Fruit fly (Drosophila melanogaster) whole organism, adult: ENCODE measurements around the gene Eig71Eg.

Experiments
- CG11617 ChIP-seq: fragments of 200-800 bp; sonication (Bioruptor generic); optimal IDR thresholded peaks from 2 replicates; lab custom pipeline; 2017; ENCODE audit warnings: mild to moderate bottlenecking, missing biosample characterization, missing genetic modification reagents, missing genetic modification characterization
- CG12768 ChIP-seq: fragments of 200-800 bp; sonication (Bioruptor generic); optimal IDR thresholded peaks from 2 replicates; lab custom pipeline; 2017; ENCODE audit warnings: missing biosample characterization, missing genetic modification characterization, mild to moderate bottlenecking, moderate library complexity, missing genetic modification reagents
- CG14711 ChIP-seq: fragments of 200-800 bp; sonication (Bioruptor generic); optimal IDR thresholded peaks from 2 replicates; lab custom pipeline; 2018; ENCODE audit warnings: missing biosample characterization, mild to moderate bottlenecking, missing genetic modification characterization, moderate library complexity
- CG1620 ChIP-seq: fragments of 200-800 bp; sonication (Bioruptor generic); optimal IDR thresholded peaks from 2 replicates; lab custom pipeline; 2016; ENCODE audit warnings: missing biosample characterization, missing genetic modification characterization
- CG33017 ChIP-seq: fragments of 200-800 bp; sonication (Bioruptor generic); optimal IDR thresholded peaks from 2 replicates; lab custom pipeline; 2018; ENCODE audit warnings: missing biosample characterization, mild to moderate bottlenecking, missing genetic modification characterization, moderate library complexity
- CG5204 ChIP-seq: fragments of 200-800 bp; sonication (Bioruptor generic); optimal IDR thresholded peaks from 2 replicates; lab custom pipeline; 2016; ENCODE audit warnings: missing biosample characterization, missing genetic modification characterization
- CG7045 ChIP-seq: fragments of 200-800 bp; sonication (Bioruptor generic); optimal IDR thresholded peaks from 2 replicates; lab custom pipeline; 2017; ENCODE audit warnings: missing biosample characterization, mild to moderate bottlenecking, missing genetic modification characterization
- CG7101 ChIP-seq: fragments of 200-800 bp; sonication (Bioruptor generic); optimal IDR thresholded peaks from 2 replicates; lab custom pipeline; 2018; ENCODE audit warnings: missing biosample characterization, mild to moderate bottlenecking, missing genetic modification characterization, moderate library complexity
- Clk ChIP-seq: fragments of 200-800 bp; sonication (Bioruptor generic); optimal IDR thresholded peaks from 2 replicates; lab custom pipeline; 2017; ENCODE audit warnings: missing biosample characterization, missing genetic modification characterization
- Crg-1 ChIP-seq: fragments of 200-800 bp; sonication (Bioruptor generic); optimal IDR thresholded peaks from 2 replicates; lab custom pipeline; 2016; ENCODE audit warnings: missing biosample characterization, missing genetic modification characterization
- Hr96 ChIP-seq: fragments of 200-800 bp; sonication (Bioruptor generic); optimal IDR thresholded peaks from 2 replicates; lab custom pipeline; 2016; ENCODE audit warnings: missing biosample characterization, missing genetic modification characterization
- Mnt ChIP-seq: fragments of 200-800 bp; sonication (Bioruptor generic); optimal IDR thresholded peaks from 2 replicates; lab custom pipeline; 2016; ENCODE audit warnings: missing biosample characterization, mild to moderate bottlenecking, missing genetic modification characterization
- bab1 ChIP-seq: fragments of 200-800 bp; sonication (Bioruptor generic); optimal IDR thresholded peaks from 3 replicates; lab custom pipeline; 2019; ENCODE audit warnings: missing biosample characterization, mild to moderate bottlenecking, missing genetic modification characterization, moderate library complexity
- cic ChIP-seq: fragments of 200-800 bp; sonication (Bioruptor generic); optimal IDR thresholded peaks from 2 replicates; lab custom pipeline; 2017; ENCODE audit warnings: missing biosample characterization, mild to moderate bottlenecking, missing genetic modification characterization, moderate library complexity
- cnc ChIP-seq, 2 experiments: fragments of >200 bp; optimal IDR thresholded peaks; 2 replicates each; lab custom pipeline; 2017
- kay ChIP-seq: fragments of 200-800 bp; sonication (Bioruptor generic); peaks from one replicate; lab custom pipeline; 2016; ENCODE audit warnings: missing biosample characterization, missing genetic modification characterization, borderline replicate concordance
- ovo ChIP-seq: fragments of 200-800 bp; sonication (Bioruptor generic); optimal IDR thresholded peaks from 2 replicates; lab custom pipeline; 2016; ENCODE audit warnings: missing biosample characterization, missing genetic modification characterization
- pad ChIP-seq: fragments of 200-800 bp; sonication (Bioruptor generic); optimal IDR thresholded peaks from 3 replicates; lab custom pipeline; 2017; ENCODE audit warnings: missing biosample characterization, missing genetic modification characterization, mild to moderate bottlenecking, moderate library complexity, missing genetic modification reagents
- tj ChIP-seq: fragments of 200-800 bp; sonication (Bioruptor generic); optimal IDR thresholded peaks from 3 replicates; lab custom pipeline; 2017; ENCODE audit warnings: missing biosample characterization, mild to moderate bottlenecking, missing genetic modification characterization, moderate library complexity
- toe ChIP-seq: fragments of 200-800 bp; sonication (Bioruptor generic); optimal IDR thresholded peaks from 2 replicates; lab custom pipeline; 2016; ENCODE audit warnings: missing biosample characterization, missing genetic modification characterization

Eig71Eg gene

DNA sequence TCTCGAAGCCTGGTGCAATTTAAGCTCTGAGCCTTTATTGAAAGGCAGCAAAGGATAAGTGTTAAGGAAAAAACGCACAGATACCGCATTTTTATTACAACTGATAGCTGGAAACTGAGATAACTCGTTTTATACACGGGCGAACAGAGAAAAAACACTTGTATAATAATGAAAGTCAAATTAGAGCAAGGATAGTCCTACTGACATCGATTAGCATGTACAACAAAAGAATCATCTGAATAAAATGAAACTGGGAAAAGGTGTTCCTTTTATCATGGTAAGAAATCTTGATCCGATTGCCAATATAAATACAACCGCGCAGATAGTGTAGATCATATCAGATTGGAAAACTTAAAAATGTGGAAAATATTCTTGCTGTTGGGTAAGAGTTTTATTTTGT, 3.5 kb downstream of the Eig71Eg start, which contains the start of the genes Eig71Ej and Eig71Ek:
Gene Eig71Ej (minus strand): TSS at position 101 of the 400 bp plus-strand sequence.
Gene Eig71Ek (plus strand): TSS at position 334 of the 400 bp plus-strand sequence.
- TF ChIP-seq CG33017 (no peak), CG7101 (tag; lab: Kevin White, UChicago) (no peak), Mnt (GFP tag; lab: Kevin White, UChicago) (no peak)

DNA sequence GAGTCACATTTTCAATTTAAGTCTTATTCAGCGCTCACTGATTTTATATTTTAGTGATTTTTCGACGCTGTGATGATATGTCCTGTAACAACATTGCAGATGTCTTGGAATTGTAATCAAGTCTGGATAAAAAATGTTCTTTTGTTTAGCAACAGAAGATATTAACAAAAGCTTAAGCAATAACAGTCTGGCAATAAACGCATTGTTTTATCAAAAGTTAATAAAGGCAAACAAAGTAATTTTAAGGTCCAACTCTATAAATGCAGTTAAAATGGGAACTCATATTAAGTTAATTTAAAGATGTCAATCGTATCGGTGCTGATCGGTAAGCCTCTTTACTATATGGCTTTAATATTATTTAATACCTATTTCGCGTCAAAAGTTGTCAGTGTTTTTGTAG, 4.1 kb downstream of the Eig71Eg start, which contains the start of gene CG43082:
Gene CG43082 (plus strand): TSS at position 301 of the 400 bp plus-strand sequence.
- no peak for TF ChIP-seq cnc (optimal IDR thresholded peaks at IDR 0.05; lab: Kevin White, UChicago)
- TF ChIP-seq cic (GFP tag; lab: Kevin White, UChicago): no peak
- no peak for TF ChIP-seq CG11617 (GFP tag; lab: Kevin White, UChicago)
- TF ChIP-seq Crg-1 (GFP tag; lab: Kevin White, UChicago): no peak
- TF ChIP-seq CG33017: no peak
- no peak for TF ChIP-seq CG7045 (GFP tag; lab: Kevin White, UChicago)
- TF ChIP-seq kay (GFP tag; lab: Kevin White, UChicago): no peak
- no peak for TF ChIP-seq CG5204 (GFP tag; lab: Kevin White, UChicago)
- TF ChIP-seq toe (GFP tag; lab: Kevin White, UChicago): no peak
- TF ChIP-seq CG12768: no peak

DNA sequence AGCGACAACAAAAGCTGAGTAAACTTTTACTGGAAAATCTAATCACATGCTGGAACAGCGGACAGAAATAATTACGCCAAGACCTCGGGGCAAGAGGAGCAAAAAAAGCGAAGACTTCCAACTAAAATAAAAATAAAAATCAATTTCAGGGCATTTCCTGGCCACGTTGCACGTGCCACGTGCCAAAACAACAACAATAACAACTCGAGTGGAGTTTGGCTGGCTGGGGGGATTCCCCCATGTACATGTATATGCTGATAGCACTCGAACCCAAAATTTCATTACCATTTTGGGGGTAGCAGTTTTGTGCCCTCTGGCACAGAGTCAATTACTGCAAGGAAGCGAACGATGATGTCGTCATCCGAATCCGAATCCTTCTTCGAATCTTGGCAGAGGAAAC, 5.1 kb downstream of the Eig71Eg start:
- TF ChIP-seq CG11617 (GFP tag; lab: Kevin White, UChicago) (no peak), cnc (optimal IDR thresholded peaks at IDR 0.05; lab: Kevin White, UChicago) (no peak), Mnt (GFP tag; lab: Kevin White, UChicago) (no peak), toe (GFP tag; lab: Kevin White, UChicago) (no peak), CG1620 (GFP tag; lab: Kevin White, UChicago) (no peak), CG5204 (GFP tag; lab: Kevin White, UChicago) (no peak), kay (GFP tag; lab: Kevin White, UChicago) (no peak)

DNA sequence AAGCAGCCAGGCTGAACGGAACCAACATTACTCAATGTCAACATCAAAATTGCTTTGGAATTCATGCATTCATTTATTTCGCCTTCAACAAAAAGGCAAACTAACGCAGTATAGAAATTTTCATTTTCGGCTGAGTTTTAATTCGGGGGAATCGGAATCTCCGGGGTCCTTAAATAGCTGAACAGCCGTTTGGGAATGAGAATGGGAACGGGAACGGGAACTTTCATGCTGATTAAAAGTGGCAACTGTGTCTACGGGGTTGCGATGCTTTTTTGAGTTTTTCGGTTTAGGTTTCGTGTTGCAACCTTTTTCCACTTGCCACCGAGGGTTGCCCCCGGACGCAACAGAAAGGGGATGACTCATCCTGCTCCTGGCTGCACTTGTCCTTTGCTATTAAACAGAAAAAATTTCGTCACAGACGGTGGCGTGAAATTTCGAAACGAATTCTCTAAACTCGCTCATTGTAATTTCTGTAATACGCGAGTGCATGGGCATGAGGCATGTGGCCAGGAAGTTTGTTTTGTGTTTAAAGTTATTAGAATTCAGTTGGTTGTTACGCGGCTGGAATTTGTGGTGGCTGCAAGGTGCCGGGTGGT, 6.9 kb downstream of the Eig71Eg start:
- TF ChIP-seq cnc (optimal IDR thresholded peaks at IDR 0.05; lab: Kevin White, UChicago): no peak
- no peak for TF ChIP-seq tj (GFP tag; lab: Kevin White, UChicago)
- no peak for TF ChIP-seq CG7101 (tag; lab: Kevin White, UChicago)
- no peak for TF ChIP-seq Mnt (GFP tag; lab: Kevin White, UChicago)
- no peak for TF ChIP-seq CG12768
- TF ChIP-seq CG11617 (GFP tag; lab: Kevin White, UChicago): no peak
- no peak for TF ChIP-seq pad

DNA sequence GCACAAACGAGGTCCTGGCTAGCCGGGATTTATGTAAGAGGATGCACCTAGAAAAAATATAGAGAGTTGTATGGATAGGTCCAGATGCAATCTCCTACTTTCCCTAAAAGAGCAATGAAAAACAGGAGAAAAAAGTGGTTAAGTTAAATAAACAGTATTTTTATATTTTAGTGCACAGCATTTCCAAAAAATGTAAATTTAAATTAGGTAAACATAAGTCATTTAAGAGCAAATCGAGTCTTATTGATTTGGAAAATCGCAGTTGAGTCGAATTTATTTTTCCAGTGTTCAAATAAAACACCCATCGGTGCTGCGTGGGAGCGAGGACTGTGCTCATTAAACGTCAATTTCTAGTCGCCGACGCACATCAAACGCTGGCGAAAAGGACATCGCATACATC, 8.3 kb downstream of the Eig71Eg start:
- TF ChIP-seq CG1620 (GFP tag; lab: Kevin White, UChicago) (no peak), CG7101 (tag; lab: Kevin White, UChicago) (no peak), CG12768 (no peak), Hr96 (GFP tag; lab: Kevin White, UChicago) (no peak), Mnt (GFP tag; lab: Kevin White, UChicago) (no peak), tj (GFP tag; lab: Kevin White, UChicago) (no peak), bab1 (GFP tag; lab: Kevin White, UChicago) (no peak), Crg-1 (GFP tag; lab: Kevin White, UChicago) (no peak), CG5204 (GFP tag; lab: Kevin White, UChicago) (no peak), CG7045 (GFP tag; lab: Kevin White, UChicago) (no peak), pad (no peak), kay (GFP tag; lab: Kevin White, UChicago) (no peak), toe (GFP tag; lab: Kevin White, UChicago) (no peak), cic (GFP tag; lab: Kevin White, UChicago) (no peak), CG14711 (tag; lab: Kevin White, UChicago) (no peak), ovo (GFP tag; lab: Kevin White, UChicago) (no peak), CG33017 (no peak), CG11617 (GFP tag; lab: Kevin White, UChicago) (no peak), Clk (GFP tag; lab: Kevin White, UChicago) (no peak)

DNA sequence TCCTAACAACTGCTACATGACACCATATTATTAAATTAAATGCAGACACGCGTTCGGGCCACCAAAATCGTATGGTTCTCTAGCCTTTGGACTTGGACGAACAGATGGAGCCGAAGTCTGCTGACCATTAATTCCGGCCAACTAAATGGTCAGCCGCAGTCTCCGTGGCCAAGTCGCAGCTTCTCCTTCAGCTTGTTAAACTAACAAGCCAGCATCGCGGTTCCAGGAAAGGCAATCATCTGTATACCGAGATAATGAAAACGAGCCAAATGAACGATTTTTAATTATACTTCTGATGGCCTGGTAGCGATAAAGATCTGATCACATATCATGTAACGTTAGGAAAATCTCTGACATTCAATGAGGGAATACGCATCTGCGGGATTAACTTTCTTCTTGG, 12.5 kb downstream of the Eig71Eg start:
- TF ChIP-seq bab1 (GFP tag; lab: Kevin White, UChicago) (no peak), CG14711 (tag; lab: Kevin White, UChicago) (no peak), kay (GFP tag; lab: Kevin White, UChicago) (no peak), CG1620 (GFP tag; lab: Kevin White, UChicago) (no peak), toe (GFP tag; lab: Kevin White, UChicago) (no peak), cic (GFP tag; lab: Kevin White, UChicago) (no peak), cnc (optimal IDR thresholded peaks at IDR 0.05; lab: Kevin White, UChicago) (no peak)

DNA sequence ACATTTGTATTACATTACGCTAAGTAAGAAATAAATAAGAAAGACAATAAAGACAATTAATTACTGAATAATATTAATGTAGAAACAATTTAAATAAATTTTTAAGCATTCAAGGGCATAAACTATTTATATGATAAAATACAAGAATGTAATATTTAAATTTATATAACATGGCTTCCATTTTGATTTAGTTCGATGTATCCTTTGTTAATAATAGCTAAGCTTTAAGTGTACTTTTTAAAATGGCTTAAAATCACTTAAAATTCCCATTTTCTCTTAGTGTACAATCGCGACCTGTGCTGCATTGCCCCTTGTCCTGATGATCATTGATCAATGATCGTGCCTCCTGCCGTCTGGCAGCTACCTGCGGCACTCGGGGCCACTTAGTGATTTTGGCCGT, 13.0 kb downstream of the Eig71Eg start:
- TF ChIP-seq tj (GFP tag; lab: Kevin White, UChicago) (no peak), CG7045 (GFP tag; lab: Kevin White, UChicago) (no peak)
